Worm (Caenorhabditis elegans): ENCODE measurements around the gene C35B1.7.

C35B1.7 gene

ce11 chrIV:4112387-4112786 is 3.5 kb downstream of the C35B1.7 start, which contains the start of gene F49F1.14:
TSS of gene F49F1.14 (minus strand) at chrIV:4112487.
- no peak for TF ChIP-seq fax-1 (tag; optimal IDR thresholded peaks at IDR 0.05)
- TF ChIP-seq hlh-6 (tag; optimal IDR thresholded peaks at IDR 0.05) = no peak

DNA sequence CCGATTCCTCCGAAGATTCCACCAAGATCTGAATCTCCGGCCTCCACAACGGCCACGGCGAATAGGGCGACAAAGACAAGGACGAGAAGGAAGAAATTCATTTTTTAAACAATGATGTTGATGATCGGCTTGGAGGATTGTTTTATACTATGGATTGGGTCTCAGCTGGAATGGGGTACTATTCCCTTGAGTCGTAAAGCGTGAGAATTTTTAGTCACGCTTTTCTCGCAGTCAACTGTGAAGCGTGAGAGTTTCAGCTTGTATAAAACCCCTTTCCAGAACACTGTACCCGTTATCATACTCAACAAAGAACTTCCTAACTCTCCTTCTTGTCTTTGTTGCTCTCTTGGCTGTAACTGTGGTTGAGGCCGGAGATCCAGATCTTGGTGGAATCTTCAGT is 5.7 kb downstream of the C35B1.7 start, which contains the start of gene F49F1.15:
Gene F49F1.15, minus strand, starts transcription at position 101 of the 400 bp plus-strand sequence.
- TF ChIP-seq Y22D7AL.16 (tag; optimal IDR thresholded peaks at IDR 0.05) (no peak), ceh-31 (tag; optimal IDR thresholded peaks at IDR 0.05) (no peak)

- TF ChIP-seq zip-5 (tag; optimal IDR thresholded peaks at IDR 0.05) (no peak), ztf-16 (tag; optimal IDR thresholded peaks at IDR 0.05) (no peak), ref-2 (tag; optimal IDR thresholded peaks at IDR 0.05) (no peak), nhr-232 (tag; optimal IDR thresholded peaks at IDR 0.05) (no peak), rnt-1 (tag; optimal IDR thresholded peaks at IDR 0.05) (no peak), sox-4 (tag; optimal IDR thresholded peaks at IDR 0.05) (no peak), pax-1 (tag; optimal IDR thresholded peaks at IDR 0.05) (no peak), pag-3 (tag; optimal IDR thresholded peaks at IDR 0.05; ENCODE audit: borderline replicate concordance) (no peak), mec-3 (tag; optimal IDR thresholded peaks at IDR 0.05; ENCODE audit: borderline replicate concordance) (no peak), K09A11.1 (tag; optimal IDR thresholded peaks at IDR 0.05; ENCODE audit: insufficient read depth) (no peak)
These were observed 6.8 kb downstream of the C35B1.7 start, which contains the start of the genes F49F1.4 and F49F1.2 for ce11 chrIV:4115634-4116033. TSS of gene F49F1.4 (minus strand) at chrIV:4115734. TSS of gene F49F1.2 (plus strand) at chrIV:4115943.

ce11 chrIV:4117432-4117831 is 8.6 kb downstream of the C35B1.7 start, which contains the start of gene drd-50:
TSS of gene drd-50 (plus strand) at chrIV:4117732.
- TF ChIP-seq unc-42 (tag; optimal IDR thresholded peaks at IDR 0.05) (no peak), hlh-30 (tag; optimal IDR thresholded peaks at IDR 0.05; ENCODE audit: insufficient read depth) (no peak), sox-4 (tag; optimal IDR thresholded peaks at IDR 0.05) (no peak), unc-86 (tag; optimal IDR thresholded peaks at IDR 0.05) (no peak)

DNA sequence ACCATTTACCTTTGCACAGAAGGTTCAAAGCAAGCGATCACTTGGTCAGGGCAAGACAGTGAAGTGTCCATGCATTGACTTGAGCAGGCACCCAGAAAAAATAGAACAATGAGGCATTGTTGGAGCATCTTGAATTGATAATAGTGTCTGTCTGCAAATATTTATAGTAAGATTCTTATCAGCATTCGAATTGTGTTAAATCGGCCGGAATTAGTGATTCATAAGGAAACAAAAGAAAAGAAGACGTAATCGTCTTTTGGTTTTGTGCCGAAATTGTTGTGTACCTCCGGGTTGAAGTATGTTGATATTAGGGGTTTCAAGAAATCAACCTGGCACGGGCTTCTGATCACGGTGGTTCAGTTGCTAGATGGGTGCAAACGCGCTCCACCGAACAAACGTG is 11.4 kb downstream of the C35B1.7 start, which contains the start of gene F49F1.5:
Gene F49F1.5, minus strand, starts transcription at position 153 of the 400 bp plus-strand sequence.
- no peak for TF ChIP-seq ceh-34 (tag; optimal IDR thresholded peaks at IDR 0.05)
- TF ChIP-seq sox-4 (tag; optimal IDR thresholded peaks at IDR 0.05) = no peak
- no peak for TF ChIP-seq C38D4.7 (GFP tag; optimal IDR thresholded peaks at IDR 0.05)
- no peak for TF ChIP-seq pqm-1 (tag; optimal IDR thresholded peaks at IDR 0.05)
- no peak for TF ChIP-seq hlh-15 (tag; optimal IDR thresholded peaks at IDR 0.05)
- no peak for TF ChIP-seq hlh-30 (tag; optimal IDR thresholded peaks at IDR 0.05; ENCODE audit: insufficient read depth)
- no peak for TF ChIP-seq lin-11 (tag; optimal IDR thresholded peaks at IDR 0.05)
- no peak for TF ChIP-seq npax-4 (tag; optimal IDR thresholded peaks at IDR 0.05)

ce11 chrIV:4121055-4121454 is 12.2 kb downstream of the C35B1.7 start:
- TF ChIP-seq unc-3 (GFP tag; conservative IDR thresholded peaks at IDR 0.05) = no peak
- no peak for TF ChIP-seq unc-3 (tag; optimal IDR thresholded peaks at IDR 0.05)
- TF ChIP-seq pag-3 (tag; optimal IDR thresholded peaks at IDR 0.05; ENCODE audit: borderline replicate concordance) = no peak

- TF ChIP-seq pat-9 (tag; optimal IDR thresholded peaks at IDR 0.05) (no peak), fkh-6 (tag; optimal IDR thresholded peaks at IDR 0.05) (no peak), lim-6 (tag; optimal IDR thresholded peaks at IDR 0.05) (no peak), fkh-10 (GFP tag; optimal IDR thresholded peaks at IDR 0.05) (no peak)
These were observed 14.2 kb downstream of the C35B1.7 start, which contains the start of gene mul-1 for ce11 chrIV:4123083-4123482. TSS of gene mul-1 (minus strand) at chrIV:4123166.
